Worm (Caenorhabditis elegans): ENCODE data around the gene clhm-1.
A peak's percentile ranks its signal among the peaks of the same experiment; 100 is the strongest.

clhm-1 gene

ce11 chrII:6833781-6834339, 36.9 kb downstream of the clhm-1 start (continued):
- no peak for TF ChIP-seq snpc-4 (tag; optimal IDR thresholded peaks at IDR 0.05)
- TF ChIP-seq ceh-82 (tag; optimal IDR thresholded peaks at IDR 0.05): no peak
- TF ChIP-seq fos-1 (tag; optimal IDR thresholded peaks at IDR 0.05): peak; percentile 32
- no peak for TF ChIP-seq lin-13 (GFP tag; optimal IDR thresholded peaks at IDR 0.05)
- TF ChIP-seq gmeb-1 (tag; optimal IDR thresholded peaks at IDR 0.05): no peak
- no peak for TF ChIP-seq nhr-237 (tag; optimal IDR thresholded peaks at IDR 0.05)
- TF ChIP-seq aly-2 (tag; optimal IDR thresholded peaks at IDR 0.05): no peak
- no peak for TF ChIP-seq R02D3.7 (tag; optimal IDR thresholded peaks at IDR 0.05)
- no peak for TF ChIP-seq nhr-6 (tag; optimal IDR thresholded peaks at IDR 0.05)
- peak; percentile 74 for TF ChIP-seq nhr-129 (tag; optimal IDR thresholded peaks at IDR 0.05)
- no peak for TF ChIP-seq sem-4 (tag; optimal IDR thresholded peaks at IDR 0.05)
- TF ChIP-seq blmp-1 (tag; optimal IDR thresholded peaks at IDR 0.05; ENCODE audit: insufficient read depth): peak; percentile 44
- no peak for TF ChIP-seq ztf-4 (tag; optimal IDR thresholded peaks at IDR 0.05)
- TF ChIP-seq nhr-25 (tag; optimal IDR thresholded peaks at IDR 0.05): peak; percentile 55
- no peak for TF ChIP-seq skn-1 (tag; optimal IDR thresholded peaks at IDR 0.05)
- TF ChIP-seq elt-1 (tag; optimal IDR thresholded peaks at IDR 0.05): no peak

ce11 chrII:6832695-6833389, 38.0 kb downstream of the clhm-1 start:
- TF ChIP-seq lin-13 (GFP tag; optimal IDR thresholded peaks at IDR 0.05) (no peak), nhr-25 (tag; optimal IDR thresholded peaks at IDR 0.05) (peak; percentile 12), F13H6.1 (tag; optimal IDR thresholded peaks at IDR 0.05) (peak; percentile 30), sma-3 (GFP tag; optimal IDR thresholded peaks at IDR 0.05) (no peak), unc-62 (GFP tag; optimal IDR thresholded peaks at IDR 0.05) (no peak), elt-1 (tag; optimal IDR thresholded peaks at IDR 0.05) (peak; percentile 81), sem-4 (tag; optimal IDR thresholded peaks at IDR 0.05) (no peak), crh-2 (tag; optimal IDR thresholded peaks at IDR 0.05) (no peak), elt-3 (tag; optimal IDR thresholded peaks at IDR 0.05) (no peak), ztf-1 (GFP tag; conservative IDR thresholded peaks at IDR 0.05) (no peak), nhr-10 (tag; optimal IDR thresholded peaks at IDR 0.05) (no peak), alr-1 (tag; optimal IDR thresholded peaks at IDR 0.05) (no peak), fos-1 (tag; optimal IDR thresholded peaks at IDR 0.05) (no peak), nhr-129 (tag; optimal IDR thresholded peaks at IDR 0.05) (no peak), dmd-4 (tag; optimal IDR thresholded peaks at IDR 0.05) (no peak), unc-39 (tag; optimal IDR thresholded peaks at IDR 0.05) (no peak), mab-5 (tag; optimal IDR thresholded peaks at IDR 0.05) (no peak), aly-2 (tag; optimal IDR thresholded peaks at IDR 0.05) (no peak), nhr-21 (tag; optimal IDR thresholded peaks at IDR 0.05) (no peak), gmeb-1 (tag; optimal IDR thresholded peaks at IDR 0.05) (no peak), snpc-4 (tag; optimal IDR thresholded peaks at IDR 0.05) (no peak), sma-9 (GFP tag; optimal IDR thresholded peaks at IDR 0.05) (peak; percentile 27), sma-9 (tag; optimal IDR thresholded peaks at IDR 0.05) (no peak), ama-1 (optimal IDR thresholded peaks at IDR 0.05) (no peak), ztf-11 (tag; optimal IDR thresholded peaks at IDR 0.05) (no peak), R02D3.7 (tag; optimal IDR thresholded peaks at IDR 0.05) (no peak), mdl-1 (tag; optimal IDR thresholded peaks at IDR 0.05) (no peak)

- TF ChIP-seq elt-3 (tag; optimal IDR thresholded peaks at IDR 0.05) (no peak), nhr-237 (tag; optimal IDR thresholded peaks at IDR 0.05) (no peak), ztf-4 (tag; optimal IDR thresholded peaks at IDR 0.05) (no peak), nhr-129 (tag; optimal IDR thresholded peaks at IDR 0.05) (no peak), mdl-1 (tag; optimal IDR thresholded peaks at IDR 0.05) (no peak), ZK546.5 (tag; optimal IDR thresholded peaks at IDR 0.05) (no peak), ama-1 (optimal IDR thresholded peaks at IDR 0.05) (no peak), sem-4 (tag; optimal IDR thresholded peaks at IDR 0.05) (no peak), snpc-4 (tag; optimal IDR thresholded peaks at IDR 0.05) (no peak)
Measured at ce11 chrII:6832207-6832606, 38.6 kb downstream of the clhm-1 start.

- TF ChIP-seq fos-1 (tag; optimal IDR thresholded peaks at IDR 0.05) (peak; percentile 29), unc-62 (GFP tag; optimal IDR thresholded peaks at IDR 0.05) (no peak), nhr-23 (tag; optimal IDR thresholded peaks at IDR 0.05) (no peak), F13H6.1 (tag; optimal IDR thresholded peaks at IDR 0.05) (peak; percentile 4), ztf-11 (tag; optimal IDR thresholded peaks at IDR 0.05) (no peak), nhr-21 (tag; optimal IDR thresholded peaks at IDR 0.05) (no peak), mdl-1 (tag; optimal IDR thresholded peaks at IDR 0.05) (peak in 1 of 2 experiments; percentile 4), nhr-129 (tag; optimal IDR thresholded peaks at IDR 0.05) (peak; percentile 41), lsy-2 (tag; optimal IDR thresholded peaks at IDR 0.05) (no peak), ceh-16 (tag; optimal IDR thresholded peaks at IDR 0.05) (no peak)
Measured at ce11 chrII:6831531-6832201, 39.1 kb downstream of the clhm-1 start.

Data from whole organism, L2 larva.